Fruit fly (Drosophila melanogaster) S2 (cell line): Measurements from ENCODE around the gene CG7304.

Source experiments
- CG8478 ChIP-seq: fragments of >200 bp; optimal IDR thresholded peaks from 2 replicates; lab custom pipeline; 2018
- CTCF ChIP-seq, 2 experiments: fragments of >200 bp; optimal IDR thresholded peaks; 2 replicates each; lab custom pipeline; 2018

DNA sequence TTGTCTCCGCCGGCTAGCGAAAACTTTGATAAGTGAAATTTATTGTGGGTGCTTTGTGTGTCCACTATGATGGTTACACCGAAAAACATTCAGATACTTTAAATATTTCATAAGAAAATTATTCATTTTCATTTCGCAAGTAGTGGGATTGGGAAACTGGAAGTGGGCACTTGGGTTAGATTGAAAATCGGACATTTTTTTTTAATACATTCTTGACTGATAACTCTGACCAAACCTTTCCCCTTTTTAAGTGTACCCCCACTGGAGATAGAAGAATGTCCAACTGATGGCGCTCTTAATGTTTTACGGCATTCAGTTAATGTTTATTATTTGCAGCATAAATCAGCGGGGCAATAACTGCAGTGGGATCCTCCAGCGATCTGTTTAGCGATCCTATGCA is 1.9 kb upstream of the CG7304 start:
- TF ChIP-seq CG8478 (lab: Kevin White, UChicago) (no peak), CTCF (optimal IDR thresholded peaks at IDR 0.05; lab: Kevin White, UChicago) (no peak)
